Fruit fly (Drosophila melanogaster) whole organism, embryonic: ENCODE measurements around the gene CG1463.

ENCODE experiments used
- Bteb2 ChIP-seq: fragments of 200-800 bp; sonication (Bioruptor generic); optimal IDR thresholded peaks from 2 replicates; lab custom pipeline; 2016; ENCODE audit warnings: missing biosample characterization, missing genetic modification characterization
- CG10462 ChIP-seq: fragments of 200-800 bp; sonication (Bioruptor generic); optimal IDR thresholded peaks from 2 replicates; lab custom pipeline; 2016; ENCODE audit warnings: missing biosample characterization, missing genetic modification characterization
- CG7271 ChIP-seq: fragments of 200-800 bp; sonication (Bioruptor generic); optimal IDR thresholded peaks from 2 replicates; lab custom pipeline; 2018; ENCODE audit warnings: missing biosample characterization, mild to moderate bottlenecking, missing genetic modification characterization, moderate library complexity
- CG8478 ChIP-seq: fragments of >200 bp; optimal IDR thresholded peaks from 2 replicates; lab custom pipeline; 2018
- D19A ChIP-seq: fragments of 200-800 bp; optimal IDR thresholded peaks from 3 replicates; lab custom pipeline; 2019; ENCODE audit warnings: missing biosample characterization, mild to moderate bottlenecking, missing genetic modification characterization, moderate library complexity
- Hsf ChIP-seq: fragments of 200-800 bp; sonication (Bioruptor generic); optimal IDR thresholded peaks from 3 replicates; lab custom pipeline; 2016; ENCODE audit warnings: missing biosample characterization, missing genetic modification characterization
- Nf-YC ChIP-seq: fragments of 200-800 bp; optimal IDR thresholded peaks from 3 replicates; lab custom pipeline; 2019; ENCODE audit warnings: missing biosample characterization, mild to moderate bottlenecking, missing genetic modification characterization, moderate library complexity
- ab ChIP-seq: fragments of 200-800 bp; sonication (Bioruptor generic); optimal IDR thresholded peaks from 2 replicates; lab custom pipeline; 2016; ENCODE audit warnings: missing biosample characterization, missing genetic modification characterization
- corto ChIP-seq: fragments of 200-800 bp; sonication (Bioruptor generic); optimal IDR thresholded peaks from 2 replicates; lab custom pipeline; 2016; ENCODE audit warnings: missing biosample characterization, mild to moderate bottlenecking, missing genetic modification characterization, moderate library complexity
- crc ChIP-seq: fragments of 200-800 bp; sonication (Bioruptor generic); optimal IDR thresholded peaks from 2 replicates; lab custom pipeline; 2016; ENCODE audit warnings: missing biosample characterization, missing genetic modification characterization
- insv ChIP-seq, 2 experiments: fragments of 200-800 bp; sonication (Bioruptor generic); optimal IDR thresholded peaks; 3 replicates each; lab custom pipeline; 2016 to 2018; ENCODE audit warnings: missing biosample characterization in 2 of 2, missing genetic modification characterization in 2 of 2
- slbo ChIP-seq: fragments of 200-800 bp; sonication (Bioruptor generic); IDR thresholded peaks from 2 replicates; pipeline ENCODE4 v1.3.6; 2022; ENCODE audit warnings: missing biosample characterization, missing genetic modification characterization
- wdn ChIP-seq: fragments of 200-800 bp; sonication (Bioruptor generic); IDR thresholded peaks from 2 replicates; pipeline ENCODE4 v1.3.6; 2022; ENCODE audit warnings: missing biosample characterization, missing genetic modification characterization

- 0 out of 2 replicates have a peak, but pooled peaks have one; percentile 22 for TF ChIP-seq wdn (GFP tag; lab: Robert Waterston, UW)
- TF ChIP-seq CG8478 (lab: Kevin White, UChicago) = no peak
- peak; percentile 26 for TF ChIP-seq Nf-YC (tag; lab: Kevin White, UChicago)
- TF ChIP-seq Hsf (GFP tag; lab: Kevin White, UChicago) = no peak
- TF ChIP-seq Bteb2 (GFP tag; lab: Kevin White, UChicago) = no peak
- no peak for TF ChIP-seq CG10462 (GFP tag; lab: Kevin White, UChicago)
- no peak for TF ChIP-seq crc (GFP tag; lab: Kevin White, UChicago)
- peak in 1 of 2 experiments; percentile 53 for TF ChIP-seq insv (GFP tag; optimal IDR thresholded peaks at IDR 0.05; lab: Kevin White, UChicago)
- peak; percentile 20 for TF ChIP-seq ab
- TF ChIP-seq slbo (GFP tag; lab: Robert Waterston, UW) = peak; percentile 65
- TF ChIP-seq CG7271 (tag; lab: Kevin White, UChicago) = peak; percentile 35
- TF ChIP-seq corto (GFP tag; lab: Kevin White, UChicago) = no peak
- TF ChIP-seq D19A (tag; lab: Kevin White, UChicago) = peak; percentile 23
Observed at dm6 chrX:12582984-12583869, 28.2 kb downstream of the CG1463 start, which contains the start of gene Pits.
